Fruit fly (Drosophila melanogaster) whole organism, wandering third instar larva: ENCODE measurements around the gene CG43220.
A peak's percentile ranks its signal among the peaks of the same experiment; 100 is the strongest.

ENCODE experiments used
- Abd-B ChIP-seq: fragments of >200 bp; optimal IDR thresholded peaks from 2 replicates; lab custom pipeline; 2017; ENCODE audit warnings: missing biosample characterization, missing genetic modification characterization
- CG32264 ChIP-seq: fragments of 200-800 bp; sonication (Bioruptor generic); optimal IDR thresholded peaks from 2 replicates; lab custom pipeline; 2016; ENCODE audit warnings: missing biosample characterization, missing genetic modification characterization
- CG9705 ChIP-seq: fragments of 200-800 bp; sonication (Bioruptor generic); optimal IDR thresholded peaks from 2 replicates; lab custom pipeline; 2018; ENCODE audit warnings: missing biosample characterization, mild to moderate bottlenecking, missing genetic modification characterization
- CrebA ChIP-seq: fragments of 200-800 bp; sonication (Bioruptor generic); optimal IDR thresholded peaks from 2 replicates; lab custom pipeline; 2016; ENCODE audit warnings: missing biosample characterization, mild to moderate bottlenecking, missing genetic modification characterization, borderline replicate concordance
- Dfd ChIP-seq: fragments of >200 bp; optimal IDR thresholded peaks from 2 replicates; lab custom pipeline; 2017; ENCODE audit warnings: missing biosample characterization, missing genetic modification characterization
- Dif ChIP-seq: fragments of 200-275, 200-300 bp; sonication (Bioruptor generic); optimal IDR thresholded peaks from 2 replicates; lab custom pipeline; 2018; ENCODE audit warnings: missing biosample characterization, missing genetic modification characterization; ENCODE audit not compliant: partially characterized antibody
- GATAd ChIP-seq: sonication (Bioruptor generic); optimal IDR thresholded peaks from 2 replicates; lab custom pipeline; 2016; ENCODE audit warnings: missing biosample characterization, missing genetic modification characterization
- HLH106 ChIP-seq: fragments of 200-800 bp; optimal IDR thresholded peaks from 3 replicates; lab custom pipeline; 2019; ENCODE audit warnings: missing biosample characterization, mild to moderate bottlenecking, missing genetic modification characterization, moderate library complexity
- Hnf4 ChIP-seq: fragments of 200-800 bp; sonication (Bioruptor generic); optimal IDR thresholded peaks from 2 replicates; lab custom pipeline; 2016; ENCODE audit warnings: missing biosample characterization, mild to moderate bottlenecking, missing genetic modification characterization
- Hr78 ChIP-seq: fragments of >200 bp; optimal IDR thresholded peaks from 2 replicates; lab custom pipeline; 2017; ENCODE audit warnings: missing biosample characterization, missing genetic modification characterization
- Hr83 ChIP-seq: fragments of 200-300 bp; sonication (Bioruptor generic); optimal IDR thresholded peaks from 2 replicates; lab custom pipeline; 2016; ENCODE audit warnings: missing biosample characterization, mild to moderate bottlenecking, missing genetic modification characterization, moderate library complexity; ENCODE audit not compliant: poor library complexity, severe bottlenecking
- Jra ChIP-seq: sonication (Bioruptor generic); optimal IDR thresholded peaks from 2 replicates; lab custom pipeline; 2016; ENCODE audit warnings: missing biosample characterization, missing genetic modification characterization
- Mio ChIP-seq: sonication (Bioruptor generic); optimal IDR thresholded peaks from 2 replicates; lab custom pipeline; 2016; ENCODE audit warnings: missing biosample characterization, missing genetic modification characterization
- Myc ChIP-seq: fragments of >200 bp; optimal IDR thresholded peaks from 2 replicates; lab custom pipeline; 2017
- N ChIP-seq: fragments of >200 bp; optimal IDR thresholded peaks from 2 replicates; lab custom pipeline; 2018; ENCODE audit warnings: missing biosample characterization, missing external identifiers, missing genetic modification characterization
- OdsH ChIP-seq: fragments of 200-800 bp; sonication (Bioruptor generic); optimal IDR thresholded peaks from 2 replicates; lab custom pipeline; 2016; ENCODE audit warnings: missing biosample characterization, mild to moderate bottlenecking, missing genetic modification characterization
- Rel ChIP-seq, 2 experiments: fragments of 200-800 bp; sonication (Bioruptor generic) in 1 of 2; optimal IDR thresholded peaks; 2 replicates in 1 of 2; 3 replicates in 1 of 2; lab custom pipeline; 2016 to 2019; ENCODE audit warnings: mild to moderate bottlenecking in 2 of 2, missing biosample characterization in 2 of 2, missing genetic modification characterization in 2 of 2, moderate library complexity in 1 of 2
- Sp1 ChIP-seq: fragments of 200-800 bp; sonication (Bioruptor generic); optimal IDR thresholded peaks from 3 replicates; lab custom pipeline; 2019; ENCODE audit warnings: missing biosample characterization, mild to moderate bottlenecking, missing genetic modification characterization, moderate library complexity
- Vsx2 ChIP-seq: fragments of 200-300, 225-300 bp; sonication (Bioruptor generic); optimal IDR thresholded peaks from 2 replicates; lab custom pipeline; 2018; ENCODE audit warnings: missing biosample characterization, missing genetic modification characterization; ENCODE audit not compliant: partially characterized antibody
- br ChIP-seq: fragments of 200-800 bp; sonication (Bioruptor generic); optimal IDR thresholded peaks from 2 replicates; lab custom pipeline; 2016; ENCODE audit warnings: missing biosample characterization, missing genetic modification characterization
- brk ChIP-seq: fragments of 200-800 bp; sonication (Bioruptor generic); optimal IDR thresholded peaks from 2 replicates; lab custom pipeline; 2016; ENCODE audit warnings: missing biosample characterization, mild to moderate bottlenecking, missing genetic modification characterization
- dl ChIP-seq, 2 experiments: fragments of 175-275, 200-275 bp in 1 of 2; fragments of 200-275 bp in 1 of 2; sonication (Bioruptor generic); optimal IDR thresholded peaks; lab custom pipeline; 2018; ENCODE audit warnings: mild to moderate bottlenecking in 2 of 2, missing biosample characterization in 2 of 2, missing genetic modification characterization in 2 of 2, moderate library complexity in 2 of 2; ENCODE audit not compliant: partially characterized antibody in 2 of 2, insufficient read depth in 1 of 2
- dmrt93B ChIP-seq: fragments of 200-800 bp; sonication (Bioruptor generic); optimal IDR thresholded peaks from 2 replicates; lab custom pipeline; 2018; ENCODE audit warnings: missing biosample characterization, mild to moderate bottlenecking, missing genetic modification characterization
- dsf ChIP-seq: sonication (Bioruptor generic); optimal IDR thresholded peaks from 2 replicates; lab custom pipeline; 2016; ENCODE audit warnings: missing biosample characterization, missing genetic modification characterization, borderline replicate concordance
- ey ChIP-seq: fragments of 200-800 bp; sonication (Bioruptor generic); optimal IDR thresholded peaks from 2 replicates; lab custom pipeline; 2016; ENCODE audit warnings: missing biosample characterization, missing genetic modification characterization
- foxo ChIP-seq, 2 experiments: fragments of 200-800 bp; sonication (Bioruptor generic); optimal IDR thresholded peaks; 2 replicates in 1 of 2; 3 replicates in 1 of 2; lab custom pipeline; 2016 to 2017; ENCODE audit warnings: missing biosample characterization in 2 of 2, missing genetic modification characterization in 2 of 2
- fru ChIP-seq: fragments of 200-800 bp; sonication (Bioruptor generic); optimal IDR thresholded peaks from 3 replicates; lab custom pipeline; 2016; ENCODE audit warnings: missing biosample characterization, mild to moderate bottlenecking, missing genetic modification characterization
- h ChIP-seq: fragments of 200-800 bp; sonication (Bioruptor generic); optimal IDR thresholded peaks from 3 replicates; lab custom pipeline; 2016; ENCODE audit warnings: missing biosample characterization, mild to moderate bottlenecking, missing genetic modification characterization
- jim ChIP-seq: fragments of 175-275, 200-325 bp; sonication (Bioruptor generic); optimal IDR thresholded peaks from 2 replicates; lab custom pipeline; 2016; ENCODE audit warnings: missing biosample characterization, mild to moderate bottlenecking, missing genetic modification characterization
- lola ChIP-seq: fragments of >200 bp; optimal IDR thresholded peaks from 2 replicates; lab custom pipeline; 2017; ENCODE audit warnings: missing biosample characterization, missing genetic modification characterization
- pan ChIP-seq: fragments of >200 bp; optimal IDR thresholded peaks from 2 replicates; lab custom pipeline; 2017
- psq ChIP-seq: fragments of 200-800 bp; sonication (Bioruptor generic); optimal IDR thresholded peaks from 3 replicates; lab custom pipeline; 2017; ENCODE audit warnings: missing biosample characterization, mild to moderate bottlenecking, missing genetic modification characterization, moderate library complexity
- rgr ChIP-seq: fragments of 200-800 bp; sonication (Bioruptor generic); optimal IDR thresholded peaks from 3 replicates; lab custom pipeline; 2016; ENCODE audit warnings: missing biosample characterization, mild to moderate bottlenecking, missing genetic modification characterization
- sage ChIP-seq: fragments of 200-800 bp; sonication (Bioruptor generic); optimal IDR thresholded peaks from 2 replicates; lab custom pipeline; 2016; ENCODE audit warnings: missing biosample characterization, mild to moderate bottlenecking, missing genetic modification characterization
- sv ChIP-seq: fragments of 200-800 bp; sonication (Bioruptor generic); optimal IDR thresholded peaks from 3 replicates; lab custom pipeline; 2016; ENCODE audit warnings: missing biosample characterization, missing genetic modification characterization
- tai ChIP-seq: sonication (Bioruptor generic); optimal IDR thresholded peaks from 2 replicates; lab custom pipeline; 2016; ENCODE audit warnings: missing biosample characterization, missing genetic modification characterization
- usp ChIP-seq: fragments of >200 bp; optimal IDR thresholded peaks from 2 replicates; lab custom pipeline; 2017; ENCODE audit warnings: missing biosample characterization, missing genetic modification characterization
- woc ChIP-seq: sonication (Bioruptor generic); optimal IDR thresholded peaks from 2 replicates; lab custom pipeline; 2016; ENCODE audit warnings: missing biosample characterization, mild to moderate bottlenecking, missing genetic modification characterization

Gene CG43220

DNA sequence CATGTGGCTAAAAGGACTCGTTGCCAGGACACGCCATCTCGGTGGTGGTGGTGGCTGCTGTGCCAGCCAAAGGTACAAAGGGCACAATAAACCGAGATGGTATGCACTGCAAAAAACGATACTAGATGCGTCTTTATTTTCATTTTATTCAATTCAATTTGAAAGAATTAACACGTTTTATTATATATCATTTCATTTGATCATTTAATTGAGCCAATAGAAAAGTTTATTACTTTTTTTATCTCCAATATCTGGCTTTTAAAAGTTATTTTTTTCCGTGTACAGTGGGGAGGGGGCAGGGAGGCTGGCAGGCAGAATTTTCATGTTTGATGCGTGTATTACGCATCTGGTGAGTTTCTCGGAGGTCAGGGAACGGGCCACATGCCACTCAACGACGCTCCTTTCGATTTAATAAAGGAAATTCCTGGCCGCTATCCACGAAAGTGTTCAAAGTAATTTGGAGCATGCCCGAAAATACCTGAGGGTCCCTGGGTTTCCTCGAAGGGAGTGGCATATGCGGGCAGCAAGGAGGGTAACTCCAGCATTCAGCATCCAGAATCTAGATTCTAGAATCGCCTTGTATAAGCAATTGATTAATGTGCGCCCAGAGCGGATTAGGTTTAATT, 27.8 kb downstream of the CG43220 start:
- peak; percentile 70 for TF ChIP-seq OdsH
- peak; percentile 57 for TF ChIP-seq dmrt93B
- TF ChIP-seq jim (GFP tag; lab: Kevin White, UChicago) = no peak
- peak; percentile 37 for TF ChIP-seq Jra
- TF ChIP-seq Sp1 (GFP tag; lab: Kevin White, UChicago) = peak; percentile 78
- no peak for TF ChIP-seq Hr83
- no peak for TF ChIP-seq usp
- no peak for TF ChIP-seq sage (GFP tag; lab: Kevin White, UChicago)
- no peak for TF ChIP-seq pan (lab: Kevin White, UChicago)
- TF ChIP-seq Dif (GFP tag; lab: Kevin White, UChicago) = no peak
- peak; percentile 80 for TF ChIP-seq fru (GFP tag; lab: Kevin White, UChicago)
- TF ChIP-seq dl (GFP tag; optimal IDR thresholded peaks at IDR 0.05; lab: Kevin White, UChicago; ENCODE audit: insufficient read depth in 1 of 2, partially characterized antibody in 2 of 2) = no peak
- TF ChIP-seq foxo (GFP tag; optimal IDR thresholded peaks at IDR 0.05; lab: Kevin White, UChicago) = peak in 1 of 2 experiments; percentile 75
- no peak for TF ChIP-seq brk (GFP tag; lab: Kevin White, UChicago)
- TF ChIP-seq h (GFP tag; lab: Kevin White, UChicago) = peak; percentile 79
- no peak for TF ChIP-seq Myc (lab: Kevin White, UChicago)
- TF ChIP-seq Rel (GFP tag; optimal IDR thresholded peaks at IDR 0.05; lab: Kevin White, UChicago) = no peak
- no peak for TF ChIP-seq Rel (tag; optimal IDR thresholded peaks at IDR 0.05; lab: Kevin White, UChicago)
- TF ChIP-seq ey (GFP tag; lab: Kevin White, UChicago) = peak; percentile 70
- no peak for TF ChIP-seq CrebA (GFP tag; lab: Kevin White, UChicago)
- peak; percentile 67 for TF ChIP-seq br
- no peak for TF ChIP-seq Hr78 (GFP tag; lab: Kevin White, UChicago)
- no peak for TF ChIP-seq Vsx2 (GFP tag; lab: Kevin White, UChicago)
- no peak for TF ChIP-seq psq
- TF ChIP-seq rgr (GFP tag; lab: Kevin White, UChicago) = peak; percentile 75
- TF ChIP-seq Mio (GFP tag; lab: Kevin White, UChicago) = no peak
- no peak for TF ChIP-seq N
- peak; percentile 54 for TF ChIP-seq Hnf4 (GFP tag; lab: Kevin White, UChicago)
- no peak for TF ChIP-seq CG32264
- TF ChIP-seq sv = peak; percentile 63
- TF ChIP-seq Dfd (GFP tag; lab: Kevin White, UChicago) = no peak
- TF ChIP-seq dsf (GFP tag; lab: Kevin White, UChicago) = no peak
- no peak for TF ChIP-seq GATAd (GFP tag; lab: Kevin White, UChicago)
- peak; percentile 52 for TF ChIP-seq woc
- TF ChIP-seq tai = no peak
- no peak for TF ChIP-seq lola
- TF ChIP-seq HLH106 = peak; percentile 83
- TF ChIP-seq Abd-B (GFP tag; lab: Kevin White, UChicago) = no peak
- TF ChIP-seq CG9705 (GFP tag; lab: Kevin White, UChicago) = no peak

DNA sequence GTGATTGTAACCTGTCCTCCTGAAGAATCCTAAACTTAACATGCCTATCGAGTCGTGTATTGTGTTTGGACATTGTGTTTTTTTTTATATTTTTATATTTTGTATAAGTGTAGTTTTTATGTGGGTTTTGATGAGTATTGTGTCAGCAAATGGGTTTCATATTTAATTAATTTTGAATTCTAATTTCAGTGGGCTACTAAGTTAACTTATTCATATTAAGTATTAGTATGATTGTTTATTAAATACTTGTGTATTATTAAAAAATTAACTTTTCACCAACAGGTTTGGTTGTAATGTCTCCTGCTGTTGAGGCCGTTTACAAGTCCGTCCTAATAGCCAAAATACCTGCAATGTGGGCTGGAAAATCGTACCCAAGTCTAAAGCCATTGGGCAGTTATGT, 38.1 kb downstream of the CG43220 start, which contains the start of gene CG15143:
CG15143 (minus strand) TSS at position 101 of the 400 bp plus-strand sequence.
- TF ChIP-seq woc (no peak), Hr78 (GFP tag; lab: Kevin White, UChicago) (no peak), usp (no peak), Hr83 (no peak), pan (lab: Kevin White, UChicago) (no peak), HLH106 (no peak), Vsx2 (GFP tag; lab: Kevin White, UChicago) (no peak), Dif (GFP tag; lab: Kevin White, UChicago) (no peak), dl (GFP tag; optimal IDR thresholded peaks at IDR 0.05; lab: Kevin White, UChicago; ENCODE audit: insufficient read depth in 1 of 2, partially characterized antibody in 2 of 2) (no peak), OdsH (no peak), Abd-B (GFP tag; lab: Kevin White, UChicago) (no peak), h (GFP tag; lab: Kevin White, UChicago) (no peak), tai (no peak), dmrt93B (no peak), CG32264 (no peak), ey (GFP tag; lab: Kevin White, UChicago) (no peak)
- TF ChIP-seq, all 38 proteins: peak for 0
